Worm (Caenorhabditis elegans): ENCODE data around the gene dod-20.

- TF ChIP-seq sma-3 (GFP tag; optimal IDR thresholded peaks at IDR 0.05) (no peak), skn-1 (tag; optimal IDR thresholded peaks at IDR 0.05) (no peak), Y55F3AM.14 (GFP tag; optimal IDR thresholded peaks at IDR 0.05) (no peak), ama-1 (optimal IDR thresholded peaks at IDR 0.05) (no peak), ZK546.5 (tag; optimal IDR thresholded peaks at IDR 0.05) (no peak)
Measured at ce11 chrV:446574-446973, 24.3 kb downstream of the dod-20 start, which contains the start of gene srh-34.

Data from whole organism, L2 larva.